Fruit fly (Drosophila melanogaster) whole organism, embryonic: ENCODE measurements around the gene Arl8.

Experiments
- Bgb ChIP-seq: fragments of 200-800 bp; sonication (Bioruptor generic); IDR thresholded peaks from 2 replicates; pipeline ENCODE4 v1.3.6; 2022; ENCODE audit warnings: missing biosample characterization, missing genetic modification characterization; ENCODE audit not compliant: partially characterized antibody
- CG11093 ChIP-seq: fragments of 200-800 bp; sonication (Bioruptor generic); IDR thresholded peaks from 3 replicates; pipeline ENCODE4 v1.3.6; 2022; ENCODE audit warnings: missing biosample characterization, missing genetic modification characterization
- CG11504 ChIP-seq: fragments of 200-800 bp; sonication (Bioruptor generic); optimal IDR thresholded peaks from 3 replicates; lab custom pipeline; 2019; ENCODE audit warnings: missing biosample characterization, mild to moderate bottlenecking, missing genetic modification characterization, moderate library complexity
- CG11723 ChIP-seq: fragments of 200-800 bp; sonication (Bioruptor generic); optimal IDR thresholded peaks from 2 replicates; lab custom pipeline; 2017; ENCODE audit warnings: missing biosample characterization, mild to moderate bottlenecking, missing genetic modification characterization
- CG13624 ChIP-seq: fragments of 200-800 bp; sonication (Bioruptor generic); optimal IDR thresholded peaks from 2 replicates; lab custom pipeline; 2016; ENCODE audit warnings: missing biosample characterization, missing genetic modification characterization
- CG14441 ChIP-seq: fragments of 200-800 bp; sonication (Bioruptor generic); IDR thresholded peaks from 2 replicates; pipeline ENCODE4 v1.3.6; 2022; ENCODE audit warnings: missing biosample characterization, missing genetic modification characterization
- CG14667 ChIP-seq: fragments of 200-800 bp; sonication (Bioruptor generic); IDR thresholded peaks from 2 replicates; pipeline ENCODE4 v1.3.6; 2022; ENCODE audit warnings: missing biosample characterization, missing genetic modification characterization
- CG2202 ChIP-seq: fragments of 200-800 bp; sonication (Bioruptor generic); optimal IDR thresholded peaks from 2 replicates; lab custom pipeline; 2018; ENCODE audit warnings: missing biosample characterization, mild to moderate bottlenecking, missing genetic modification characterization
- CG31388 ChIP-seq: fragments of 200-800 bp; sonication (Bioruptor generic); optimal IDR thresholded peaks from 2 replicates; lab custom pipeline; 2016; ENCODE audit warnings: missing biosample characterization, missing genetic modification characterization
- CG3407 ChIP-seq: fragments of 200-800 bp; sonication (Bioruptor generic); optimal IDR thresholded peaks from 2 replicates; lab custom pipeline; 2018; ENCODE audit warnings: missing biosample characterization, mild to moderate bottlenecking, missing genetic modification characterization
- CG34376 ChIP-seq: fragments of 200-800 bp; sonication (Bioruptor generic); optimal IDR thresholded peaks from 2 replicates; lab custom pipeline; 2018; ENCODE audit warnings: missing biosample characterization, mild to moderate bottlenecking, missing genetic modification characterization
- CG3838 ChIP-seq: fragments of 200-800 bp; sonication (Bioruptor generic); optimal IDR thresholded peaks from 3 replicates; lab custom pipeline; 2016; ENCODE audit warnings: missing biosample characterization, missing genetic modification characterization
- CG4707 ChIP-seq: fragments of 200-800 bp; sonication (Bioruptor generic); optimal IDR thresholded peaks from 2 replicates; lab custom pipeline; 2018; ENCODE audit warnings: missing biosample characterization, mild to moderate bottlenecking, missing genetic modification characterization, moderate library complexity
- CG6175 ChIP-seq: fragments of 200-800 bp; sonication (Bioruptor generic); IDR thresholded peaks from 3 replicates; pipeline ENCODE4 v1.3.6; 2022; ENCODE audit warnings: missing biosample characterization, missing genetic modification characterization
- CHES-1-like ChIP-seq: fragments of 200-800 bp; sonication (Bioruptor generic); optimal IDR thresholded peaks from 2 replicates; lab custom pipeline; 2016; ENCODE audit warnings: missing biosample characterization, missing genetic modification characterization
- CkIIα-i1 ChIP-seq: fragments of 200-800 bp; sonication (Bioruptor generic); IDR thresholded peaks from 2 replicates; pipeline ENCODE4 v1.3.6; 2022; ENCODE audit warnings: missing biosample characterization, missing genetic modification characterization
- Dip2 ChIP-seq: fragments of 200-800 bp; sonication (Bioruptor generic); IDR thresholded peaks from 2 replicates; pipeline ENCODE4 v1.3.6; 2022; ENCODE audit warnings: missing biosample characterization, missing genetic modification characterization
- GATAe ChIP-seq: fragments of 200-800 bp; sonication (Bioruptor generic); conservative IDR thresholded peaks from 2 replicates; pipeline ENCODE4 v1.3.6; 2022; ENCODE audit warnings: missing biosample characterization, missing genetic modification characterization
- Hmr ChIP-seq: fragments of 200-800 bp; sonication (Bioruptor generic); optimal IDR thresholded peaks from 3 replicates; lab custom pipeline; 2017; ENCODE audit warnings: mild to moderate bottlenecking, missing biosample characterization, missing genetic modification reagents, missing genetic modification characterization
- Lim3 ChIP-seq: fragments of 200-800 bp; sonication (Bioruptor generic); IDR thresholded peaks from 2 replicates; pipeline ENCODE4 v1.3.6; 2022; ENCODE audit warnings: missing biosample characterization, missing genetic modification characterization
- Mrtf ChIP-seq: fragments of 200-800 bp; sonication (Bioruptor generic); IDR thresholded peaks from 3 replicates; pipeline ENCODE4 v1.3.6; 2022; ENCODE audit warnings: missing biosample characterization, missing genetic modification characterization
- Nf-YA ChIP-seq: fragments of 200-800 bp; sonication (Bioruptor generic); IDR thresholded peaks from 2 replicates; pipeline ENCODE4 v1.3.6; 2022; ENCODE audit warnings: missing biosample characterization, missing genetic modification characterization
- Trl ChIP-seq, 3 experiments: fragments of >200 bp in 2 of 3; fragments of 200-800 bp in 1 of 3; sonication (Bioruptor generic) in 1 of 3; optimal IDR thresholded peaks; 2 replicates in 1 of 3; 3 replicates in 2 of 3; lab custom pipeline; 2016 to 2017; ENCODE audit warnings: missing biosample characterization in 1 of 3, missing genetic modification characterization in 1 of 3
- abd-A ChIP-seq: fragments of 200-800 bp; sonication (Bioruptor generic); optimal IDR thresholded peaks from 3 replicates; lab custom pipeline; 2019; ENCODE audit warnings: missing biosample characterization, mild to moderate bottlenecking, missing genetic modification characterization, moderate library complexity
- al ChIP-seq: fragments of 200-800 bp; sonication (Bioruptor generic); IDR thresholded peaks from 2 replicates; pipeline ENCODE4 v1.3.6; 2022; ENCODE audit warnings: missing biosample characterization, missing genetic modification characterization
- ci ChIP-seq: fragments of 200-800 bp; sonication (Bioruptor generic); IDR thresholded peaks from 3 replicates; pipeline ENCODE4 v1.3.6; 2022; ENCODE audit warnings: missing biosample characterization, missing genetic modification characterization
- eyg ChIP-seq: fragments of 200-800 bp; sonication (Bioruptor generic); optimal IDR thresholded peaks from 3 replicates; lab custom pipeline; 2016; ENCODE audit warnings: missing biosample characterization, missing genetic modification characterization
- fu2 ChIP-seq: fragments of 200-800 bp; sonication (Bioruptor generic); optimal IDR thresholded peaks from 2 replicates; lab custom pipeline; 2016; ENCODE audit warnings: missing biosample characterization, missing genetic modification characterization
- gcm ChIP-seq: fragments of 200-800 bp; sonication (Bioruptor generic); optimal IDR thresholded peaks from 2 replicates; lab custom pipeline; 2019; ENCODE audit warnings: missing biosample characterization, mild to moderate bottlenecking, missing genetic modification characterization, moderate library complexity
- mirr ChIP-seq: fragments of 200-800 bp; sonication (Bioruptor generic); optimal IDR thresholded peaks from 3 replicates; lab custom pipeline; 2018; ENCODE audit warnings: missing biosample characterization, mild to moderate bottlenecking, missing genetic modification characterization
- p53 ChIP-seq: fragments of 200-800 bp; sonication (Bioruptor generic); optimal IDR thresholded peaks from 2 replicates; lab custom pipeline; 2016; ENCODE audit warnings: missing biosample characterization, missing genetic modification characterization
- phol ChIP-seq: fragments of 200-800 bp; sonication (Bioruptor generic); optimal IDR thresholded peaks from 3 replicates; lab custom pipeline; 2018; ENCODE audit warnings: missing biosample characterization, mild to moderate bottlenecking, missing genetic modification characterization, moderate library complexity
- pnt ChIP-seq: fragments of 200-800 bp; sonication (Bioruptor generic); optimal IDR thresholded peaks from 3 replicates; lab custom pipeline; 2016; ENCODE audit warnings: missing biosample characterization, missing genetic modification characterization
- ro ChIP-seq: fragments of 200-800 bp; sonication (Bioruptor generic); IDR thresholded peaks from 2 replicates; pipeline ENCODE4 v1.3.6; 2022; ENCODE audit warnings: missing biosample characterization, missing genetic modification characterization
- run ChIP-seq: fragments of 200-800 bp; sonication (Bioruptor generic); optimal IDR thresholded peaks from 3 replicates; lab custom pipeline; 2018; ENCODE audit warnings: missing biosample characterization, mild to moderate bottlenecking, missing genetic modification characterization
- salm ChIP-seq: fragments of 200-800 bp; sonication (Bioruptor generic); optimal IDR thresholded peaks from 2 replicates; lab custom pipeline; 2018; ENCODE audit warnings: missing biosample characterization, mild to moderate bottlenecking, missing genetic modification characterization
- sd ChIP-seq: fragments of 200-800 bp; sonication (Bioruptor generic); optimal IDR thresholded peaks from 3 replicates; lab custom pipeline; 2018; ENCODE audit warnings: missing biosample characterization, mild to moderate bottlenecking, missing genetic modification characterization, moderate library complexity
- slou ChIP-seq: fragments of 200-800 bp; sonication (Bioruptor generic); optimal IDR thresholded peaks from 3 replicates; lab custom pipeline; 2016; ENCODE audit warnings: missing biosample characterization, missing genetic modification characterization
- sob ChIP-seq: fragments of 200-800 bp; sonication (Bioruptor generic); IDR thresholded peaks from 2 replicates; pipeline ENCODE4 v1.3.6; 2022; ENCODE audit warnings: missing biosample characterization, missing genetic modification characterization
- sr ChIP-seq: fragments of 200-800 bp; sonication (Bioruptor generic); IDR thresholded peaks from 3 replicates; pipeline ENCODE4 v1.3.6; 2022; ENCODE audit warnings: missing biosample characterization, missing genetic modification characterization
- ssp ChIP-seq: fragments of 200-800 bp; sonication (Bioruptor generic); IDR thresholded peaks from 2 replicates; pipeline ENCODE4 v1.3.6; 2022; ENCODE audit warnings: missing biosample characterization, missing genetic modification characterization
- stwl ChIP-seq: fragments of 200-800 bp; sonication (Bioruptor generic); optimal IDR thresholded peaks from 3 replicates; lab custom pipeline; 2018; ENCODE audit warnings: missing biosample characterization, mild to moderate bottlenecking, missing genetic modification characterization, moderate library complexity
- tx ChIP-seq: fragments of 200-800 bp; sonication (Bioruptor generic); optimal IDR thresholded peaks from 2 replicates; lab custom pipeline; 2016; ENCODE audit warnings: missing biosample characterization, missing genetic modification characterization
- wdn ChIP-seq: fragments of 200-800 bp; sonication (Bioruptor generic); IDR thresholded peaks from 2 replicates; pipeline ENCODE4 v1.3.6; 2022; ENCODE audit warnings: missing biosample characterization, missing genetic modification characterization
- zf30C ChIP-seq: fragments of 200-800 bp; sonication (Bioruptor generic); optimal IDR thresholded peaks from 3 replicates; lab custom pipeline; 2018; ENCODE audit warnings: missing biosample characterization, mild to moderate bottlenecking, missing genetic modification characterization
- zfh1 ChIP-seq: fragments of 200-800 bp; sonication (Bioruptor generic); IDR thresholded peaks from 3 replicates; pipeline ENCODE4 v1.3.6; 2022; ENCODE audit warnings: missing biosample characterization, missing genetic modification characterization

Arl8 gene

dm6 chr3R:8118781-8119456, 7.5 kb upstream of the Arl8 start (continued):
- TF ChIP-seq GATAe (GFP tag; lab: Robert Waterston, UW) (0 out of 2 replicates have a peak, but pooled peaks have one; percentile 12), CG34376 (GFP tag; lab: Kevin White, UChicago) (peak; percentile 68), mirr (GFP tag; lab: Kevin White, UChicago) (peak; percentile 94), Dip2 (GFP tag; lab: Robert Waterston, UW) (no peak), Lim3 (GFP tag; lab: Robert Waterston, UW) (0 out of 2 replicates have a peak, but pooled peaks have one; percentile 4), CG11504 (no peak), tx (GFP tag; lab: Kevin White, UChicago) (no peak), ssp (GFP tag; lab: Robert Waterston, UW) (no peak), sr (GFP tag; lab: Robert Waterston, UW) (peak; percentile 57; the same call in 1 of the 3 replicates)

DNA sequence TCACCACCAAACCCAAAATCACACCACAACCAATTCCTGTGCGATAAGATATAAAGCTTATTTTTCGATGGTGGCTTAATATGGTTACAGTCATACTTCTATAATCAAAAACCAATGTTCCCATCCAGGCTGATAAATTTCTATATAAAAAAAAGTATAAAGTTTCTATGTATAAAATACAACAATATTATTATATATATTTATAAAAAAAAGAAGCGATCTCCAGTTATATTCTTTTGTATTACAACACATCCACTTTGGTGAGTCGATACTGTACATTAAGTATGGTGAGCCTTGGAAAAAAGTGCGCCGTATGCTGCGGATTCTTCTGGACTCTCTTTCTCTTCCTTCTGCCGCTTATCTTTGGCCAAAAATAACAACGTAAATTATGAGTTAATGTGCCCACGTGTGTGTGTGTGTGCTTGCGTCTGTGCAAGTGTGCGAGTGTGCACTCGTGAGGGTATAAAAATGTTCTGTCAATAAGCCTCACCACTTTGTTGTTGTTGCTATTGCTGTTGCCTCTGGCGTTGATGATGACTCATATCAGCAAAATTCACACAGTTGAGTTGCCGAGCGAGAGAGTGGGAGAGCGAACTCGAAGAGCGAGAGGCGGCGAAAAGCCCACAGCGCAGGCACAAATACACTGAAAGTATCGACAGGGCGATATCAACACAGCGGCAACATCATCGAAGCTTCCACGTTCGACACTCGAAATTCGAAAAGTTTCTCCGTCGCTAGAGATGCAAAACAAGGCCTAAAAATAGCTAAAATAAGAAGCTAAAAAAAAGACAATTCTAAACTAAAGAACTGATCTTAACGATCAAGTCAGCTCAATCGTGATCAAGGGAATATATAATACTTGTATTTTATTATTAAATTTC, 6.7 kb upstream of the Arl8 start:
- TF ChIP-seq run (tag; lab: Kevin White, UChicago) (peak; percentile 62), CG14441 (GFP tag; lab: Robert Waterston, UW) (peak; percentile 40; the same call in 1 of the 2 replicates), eyg (GFP tag; lab: Kevin White, UChicago) (no peak), CG2202 (tag; lab: Kevin White, UChicago) (no peak), CG14667 (peak; percentile 51), CG11723 (no peak), pnt (GFP tag; lab: Kevin White, UChicago) (no peak), CG6175 (GFP tag; lab: Robert Waterston, UW) (peak; percentile 19; the same call in 1 of the 3 replicates), salm (tag; lab: Kevin White, UChicago) (peak; percentile 39), al (GFP tag; lab: Robert Waterston, UW) (peak; percentile 83), CkIIα-i1 (GFP tag; lab: Robert Waterston, UW) (no peak), sob (GFP tag; lab: Robert Waterston, UW) (peak; percentile 69), CG3838 (GFP tag; lab: Kevin White, UChicago) (peak; percentile 12), Hmr (peak; percentile 80), ro (GFP tag; lab: Robert Waterston, UW) (no peak), sd (peak; percentile 89), p53 (no peak), CG3407 (GFP tag; lab: Kevin White, UChicago) (no peak), wdn (peak; percentile 76), zfh1 (GFP tag; lab: Robert Waterston, UW) (no peak; the same call in 2 of the 3 replicates), slou (GFP tag; lab: Kevin White, UChicago) (no peak), Trl (optimal IDR thresholded peaks at IDR 0.05; lab: Kevin White, UChicago) (peak; percentile 81 to 92), Trl (GFP tag; optimal IDR thresholded peaks at IDR 0.05; lab: Kevin White, UChicago) (peak; percentile 28), CG4707 (GFP tag; lab: Kevin White, UChicago) (no peak), abd-A (tag; lab: Kevin White, UChicago) (peak; percentile 83), CG31388 (no peak), Mrtf (GFP tag; lab: Robert Waterston, UW) (no peak), fu2 (no peak), CG11093 (peak; percentile 63; the same call in 1 of the 3 replicates), phol (tag; lab: Kevin White, UChicago) (peak; percentile 64), gcm (GFP tag; lab: Kevin White, UChicago) (peak; percentile 43), Bgb (peak; percentile 39; the same call in 1 of the 2 replicates), CG13624 (GFP tag; lab: Kevin White, UChicago) (peak; percentile 67), zf30C (peak; percentile 81), ci (no peak; the same call in 1 of the 3 replicates), Nf-YA (no peak), stwl (tag; lab: Kevin White, UChicago) (no peak), CHES-1-like (GFP tag; lab: Kevin White, UChicago) (no peak)
